Worm (Caenorhabditis elegans) whole organism, mixed stage, embryonic: Measurements from ENCODE around the gene col-185.
A peak's percentile ranks its signal among the peaks of the same experiment; 100 is the strongest.

Source experiments
- bed-3 ChIP-seq: fragments of 200-800 bp; sonication (Bioruptor generic); optimal IDR thresholded peaks from 3 replicates; lab custom pipeline; 2018; ENCODE audit warnings: mild to moderate bottlenecking, missing genetic modification characterization, moderate library complexity, missing compliant biosample characterization
- blmp-1 ChIP-seq: fragments of 150-350 bp; optimal IDR thresholded peaks from 2 replicates; lab custom pipeline; 2014; ENCODE audit warnings: missing biosample characterization, missing genetic modification characterization
- ceh-83 ChIP-seq: fragments of 200-800 bp; sonication (Bioruptor generic); optimal IDR thresholded peaks from 2 replicates; lab custom pipeline; 2018; ENCODE audit warnings: mild to moderate bottlenecking, missing genetic modification characterization, missing compliant biosample characterization
- ces-1 ChIP-seq: fragments of 150-350 bp; optimal IDR thresholded peaks from 2 replicates; lab custom pipeline; 2014; ENCODE audit warnings: missing biosample characterization, missing genetic modification reagents, missing genetic modification characterization
- drap-1 ChIP-seq: fragments of 200-800 bp; sonication (Bioruptor generic); optimal IDR thresholded peaks from 3 replicates; lab custom pipeline; 2018; ENCODE audit warnings: mild to moderate bottlenecking, missing genetic modification characterization, missing compliant biosample characterization
- elt-1 ChIP-seq: sonication (generic microtip); optimal IDR thresholded peaks from 2 replicates; lab custom pipeline; 2017; ENCODE audit warnings: missing genetic modification characterization, mild to moderate bottlenecking, missing compliant biosample characterization, antibody characterized with exemption, moderate library complexity, borderline replicate concordance; ENCODE audit not compliant: insufficient read depth
- elt-3 ChIP-seq: fragments of 150-350 bp; optimal IDR thresholded peaks from 2 replicates; lab custom pipeline; 2014; ENCODE audit warnings: missing biosample characterization, missing genetic modification characterization
- flh-1 ChIP-seq: fragments of 200-800 bp; sonication (Bioruptor generic); optimal IDR thresholded peaks from 2 replicates; lab custom pipeline; 2018; ENCODE audit warnings: mild to moderate bottlenecking, missing genetic modification characterization, moderate library complexity, missing compliant biosample characterization
- ham-2 ChIP-seq: fragments of 200-800 bp; sonication (Bioruptor generic); optimal IDR thresholded peaks from 2 replicates; lab custom pipeline; 2018; ENCODE audit warnings: mild to moderate bottlenecking, missing genetic modification characterization, missing compliant biosample characterization
- lin-13 ChIP-seq: fragments of 150-350 bp; optimal IDR thresholded peaks from 2 replicates; lab custom pipeline; 2014; ENCODE audit warnings: missing biosample characterization, missing genetic modification characterization
- lin-32 ChIP-seq: fragments of 200-800 bp; sonication (Bioruptor generic); optimal IDR thresholded peaks from 2 replicates; lab custom pipeline; 2018; ENCODE audit warnings: mild to moderate bottlenecking, missing genetic modification characterization, missing compliant biosample characterization
- lsy-2 ChIP-seq: fragments of 150-350 bp; optimal IDR thresholded peaks from 2 replicates; lab custom pipeline; 2014; ENCODE audit warnings: missing biosample characterization, missing genetic modification characterization
- mab-5 ChIP-seq: fragments of 150-350 bp; optimal IDR thresholded peaks from 2 replicates; lab custom pipeline; 2014; ENCODE audit warnings: missing biosample characterization, missing genetic modification characterization
- mep-1 ChIP-seq: fragments of 150-350 bp; optimal IDR thresholded peaks from 2 replicates; lab custom pipeline; 2017; ENCODE audit warnings: missing biosample characterization, missing genetic modification reagents, missing genetic modification characterization, inconsistent platforms
- mls-2 ChIP-seq: sonication (generic microtip); optimal IDR thresholded peaks from 2 replicates; lab custom pipeline; 2016; ENCODE audit warnings: mild to moderate bottlenecking, missing genetic modification characterization, moderate library complexity, missing compliant biosample characterization
- nhr-12 ChIP-seq: fragments of 150-350 bp; optimal IDR thresholded peaks from 2 replicates; lab custom pipeline; 2014; ENCODE audit warnings: missing biosample characterization, missing genetic modification characterization
- nhr-237 ChIP-seq: fragments of 150-350 bp; optimal IDR thresholded peaks from 2 replicates; lab custom pipeline; 2014; ENCODE audit warnings: missing biosample characterization, missing genetic modification characterization
- nhr-28 ChIP-seq: fragments of 150-350 bp; optimal IDR thresholded peaks from 2 replicates; lab custom pipeline; 2014; ENCODE audit warnings: missing biosample characterization, missing genetic modification characterization
- sem-2 ChIP-seq: fragments of 200-800 bp; sonication (Bioruptor generic); optimal IDR thresholded peaks from 2 replicates; lab custom pipeline; 2018; ENCODE audit warnings: mild to moderate bottlenecking, missing genetic modification characterization, missing compliant biosample characterization
- snpc-4 ChIP-seq: fragments of 150-350 bp; optimal IDR thresholded peaks from 2 replicates; lab custom pipeline; 2014; ENCODE audit warnings: missing biosample characterization, missing genetic modification characterization
- sptf-1 ChIP-seq: sonication (generic microtip); optimal IDR thresholded peaks from 2 replicates; lab custom pipeline; 2017; ENCODE audit warnings: mild to moderate bottlenecking, missing genetic modification characterization, moderate library complexity, missing compliant biosample characterization
- tbx-8 ChIP-seq: fragments of 200-800 bp; sonication (Bioruptor generic); optimal IDR thresholded peaks from 2 replicates; lab custom pipeline; 2018; ENCODE audit warnings: mild to moderate bottlenecking, missing genetic modification characterization, moderate library complexity, missing compliant biosample characterization
- unc-120 ChIP-seq: sonication (generic microtip); optimal IDR thresholded peaks from 2 replicates; lab custom pipeline; 2017; ENCODE audit warnings: missing genetic modification characterization, missing compliant biosample characterization; ENCODE audit not compliant: poor library complexity, severe bottlenecking
- zip-8 ChIP-seq: fragments of 150-350 bp; optimal IDR thresholded peaks from 2 replicates; lab custom pipeline; 2014; ENCODE audit warnings: missing biosample characterization, missing genetic modification characterization
- ztf-11 ChIP-seq: fragments of 150-350 bp; optimal IDR thresholded peaks from 2 replicates; lab custom pipeline; 2014; ENCODE audit warnings: missing biosample characterization, missing genetic modification characterization

The col-185 gene

DNA sequence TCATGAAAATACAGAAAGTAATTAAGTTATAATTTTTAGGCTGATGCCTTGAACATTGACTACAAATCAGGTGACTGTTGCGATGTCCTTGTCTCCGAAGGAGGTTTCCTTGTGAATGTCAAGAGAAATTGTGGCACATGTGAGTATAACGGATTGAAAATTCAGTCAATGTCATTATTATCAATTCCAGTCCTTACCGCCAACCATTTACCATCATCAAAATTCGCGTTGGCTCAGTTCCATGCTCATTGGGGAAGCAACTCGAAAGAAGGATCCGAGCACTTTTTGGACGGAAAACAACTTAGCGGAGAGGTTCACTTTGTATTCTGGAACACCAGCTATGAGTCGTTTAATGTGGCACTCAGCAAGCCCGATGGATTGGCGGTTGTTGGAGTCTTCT, 32.5 kb upstream of the col-185 start:
- TF ChIP-seq sptf-1 (tag; lab: Kevin White, UChicago) (no peak), nhr-12 (tag; lab: Kevin White, UChicago) (no peak), lsy-2 (no peak), snpc-4 (tag; lab: Kevin White, UChicago) (no peak), tbx-8 (GFP tag; lab: Kevin White, UChicago) (no peak), mep-1 (tag; lab: Kevin White, UChicago) (no peak), mls-2 (tag; lab: Kevin White, UChicago) (no peak), mab-5 (no peak), bed-3 (GFP tag; lab: Kevin White, UChicago) (no peak), unc-120 (no peak), nhr-237 (tag; lab: Kevin White, UChicago) (no peak), zip-8 (tag; lab: Kevin White, UChicago) (no peak)

- TF ChIP-seq lin-32 (GFP tag; lab: Kevin White, UChicago) (no peak), drap-1 (GFP tag; lab: Kevin White, UChicago) (no peak), ces-1 (GFP tag; lab: Kevin White, UChicago) (peak; percentile 51)
Measured at ce11 chrX:13542757-13543156, 31.9 kb upstream of the col-185 start.

ce11 chrX:13542236-13542635, 31.3 kb upstream of the col-185 start, which contains the start of gene cah-4:
TSS of gene cah-4 (plus strand) at chrX:13542574.
- TF ChIP-seq unc-120 = no peak
- no peak for TF ChIP-seq nhr-12 (tag; lab: Kevin White, UChicago)
- no peak for TF ChIP-seq elt-3
- TF ChIP-seq, all 35 proteins: peak for 0

DNA sequence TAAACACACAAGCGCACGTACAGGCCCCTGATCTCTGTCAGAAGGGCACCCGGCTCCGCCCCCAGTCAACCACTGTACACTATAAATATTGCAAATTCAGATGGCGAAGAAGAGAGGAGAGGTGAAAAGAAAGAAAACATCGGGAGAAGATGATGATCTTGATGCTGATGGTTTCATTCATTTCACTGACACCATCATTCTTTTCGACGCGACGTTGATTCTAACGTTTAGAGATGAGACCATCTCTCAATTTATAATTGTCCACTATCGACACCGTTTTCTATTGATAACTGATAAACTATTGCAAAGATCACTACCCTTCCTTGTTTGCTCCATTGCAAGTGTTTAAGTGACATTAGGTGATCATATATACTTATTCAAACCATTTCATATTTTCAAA, 30.4 kb upstream of the col-185 start:
- TF ChIP-seq nhr-28 (tag; lab: Kevin White, UChicago) (no peak), mls-2 (tag; lab: Kevin White, UChicago) (no peak), ham-2 (GFP tag; lab: Kevin White, UChicago) (no peak), snpc-4 (tag; lab: Kevin White, UChicago) (no peak), sem-2 (no peak), mep-1 (tag; lab: Kevin White, UChicago) (no peak), mab-5 (no peak), ztf-11 (tag; lab: Kevin White, UChicago) (no peak), nhr-12 (tag; lab: Kevin White, UChicago) (no peak)

ce11 chrX:13539701-13540100, 28.8 kb upstream of the col-185 start:
- no peak for TF ChIP-seq sptf-1 (tag; lab: Kevin White, UChicago)
- no peak for TF ChIP-seq blmp-1 (tag; lab: Kevin White, UChicago)
- no peak for TF ChIP-seq elt-1
- no peak for TF ChIP-seq flh-1
- no peak for TF ChIP-seq mab-5
- TF ChIP-seq, all 35 proteins: peak for 0

ce11 chrX:13536759-13537158, 25.9 kb upstream of the col-185 start, which contains the start of gene R01E6.5:
TSS of gene R01E6.5 (plus strand) at chrX:13537059.
- no peak for TF ChIP-seq bed-3 (GFP tag; lab: Kevin White, UChicago)
- no peak for TF ChIP-seq nhr-12 (tag; lab: Kevin White, UChicago)
- TF ChIP-seq lsy-2 = no peak
- no peak for TF ChIP-seq ham-2 (GFP tag; lab: Kevin White, UChicago)
- TF ChIP-seq sem-2 = no peak
- no peak for TF ChIP-seq tbx-8 (GFP tag; lab: Kevin White, UChicago)
- TF ChIP-seq mep-1 (tag; lab: Kevin White, UChicago) = no peak
- TF ChIP-seq ces-1 (GFP tag; lab: Kevin White, UChicago) = no peak
- TF ChIP-seq blmp-1 (tag; lab: Kevin White, UChicago) = no peak
- TF ChIP-seq ceh-83 = no peak
- no peak for TF ChIP-seq ztf-11 (tag; lab: Kevin White, UChicago)
- TF ChIP-seq nhr-28 (tag; lab: Kevin White, UChicago) = no peak
- no peak for TF ChIP-seq zip-8 (tag; lab: Kevin White, UChicago)
- TF ChIP-seq elt-1 = no peak
- TF ChIP-seq lin-13 (tag; lab: Kevin White, UChicago) = no peak
- TF ChIP-seq, all 35 proteins: peak for 0
